Worm (Caenorhabditis elegans) whole organism, midembryonic: ENCODE measurements around the gene C02G6.2.

Experiments
- T22C8.4 ChIP-seq: fragments of 200-800 bp; sonication (Bioruptor generic); IDR thresholded peaks from 2 replicates; pipeline ENCODE4 v1.3.6; 2022; ENCODE audit warnings: missing genetic modification characterization, missing compliant biosample characterization
- cog-1 ChIP-seq: sonication (generic microtip); optimal IDR thresholded peaks from 2 replicates; lab custom pipeline; 2016; ENCODE audit warnings: missing genetic modification characterization, missing compliant biosample characterization
- flt-1 ChIP-seq: fragments of 200-800 bp; sonication (Bioruptor generic); IDR thresholded peaks from 2 replicates; pipeline ENCODE4 v1.3.6; 2022; ENCODE audit warnings: missing genetic modification characterization, missing compliant biosample characterization
- klf-2 ChIP-seq: fragments of 200-800 bp; sonication (Bioruptor generic); conservative IDR thresholded peaks from 2 replicates; pipeline ENCODE4 v1.3.6; 2022; ENCODE audit warnings: missing genetic modification reagents, missing genetic modification characterization, missing compliant biosample characterization
- med-1 ChIP-seq: sonication (generic microtip); optimal IDR thresholded peaks from 2 replicates; lab custom pipeline; 2017; ENCODE audit warnings: missing genetic modification characterization, mild to moderate bottlenecking, missing compliant biosample characterization, antibody characterized with exemption, missing genetic modification reagents; ENCODE audit not compliant: insufficient read depth
- ref-1 ChIP-seq: fragments of 200-800 bp; sonication (Bioruptor generic); conservative IDR thresholded peaks from 2 replicates; pipeline ENCODE4 v1.3.6; 2022; ENCODE audit warnings: missing genetic modification reagents, missing genetic modification characterization, missing compliant biosample characterization
- tab-1 ChIP-seq: fragments of 200-800 bp; sonication (Bioruptor generic); IDR thresholded peaks from 2 replicates; pipeline ENCODE4 v1.3.6; 2022; ENCODE audit warnings: missing genetic modification characterization, missing compliant biosample characterization
- ztf-23 ChIP-seq: fragments of 200-800 bp; sonication (Bioruptor generic); IDR thresholded peaks from 2 replicates; pipeline ENCODE4 v1.3.6; 2022; ENCODE audit warnings: missing genetic modification reagents, missing genetic modification characterization, missing compliant biosample characterization
- ztf-29 ChIP-seq: fragments of 200-800 bp; sonication (Bioruptor generic); IDR thresholded peaks from 2 replicates; pipeline ENCODE4 v1.3.6; 2022; ENCODE audit warnings: missing genetic modification reagents, missing genetic modification characterization, missing compliant biosample characterization

The C02G6.2 gene

ce11 chrV:5871759-5872158 lies at the start of gene C02G6.2:
TSS of gene C02G6.2 (plus strand) at chrV:5872059.
- TF ChIP-seq tab-1 (GFP tag; lab: Robert Waterston, UW) (no peak), med-1 (no peak), ref-1 (no peak), cog-1 (tag; lab: Kevin White, UChicago) (no peak), T22C8.4 (no peak), klf-2 (GFP tag; lab: Robert Waterston, UW) (no peak), ztf-23 (GFP tag; lab: Robert Waterston, UW) (no peak), ztf-29 (no peak), flt-1 (no peak)

- no peak for TF ChIP-seq klf-2 (GFP tag; lab: Robert Waterston, UW)
- TF ChIP-seq ref-1, result no peak
- no peak for TF ChIP-seq tab-1 (GFP tag; lab: Robert Waterston, UW)
- no peak for TF ChIP-seq cog-1 (tag; lab: Kevin White, UChicago)
- TF ChIP-seq ztf-29, result no peak
- no peak for TF ChIP-seq med-1
- TF ChIP-seq T22C8.4, result no peak
- TF ChIP-seq flt-1, result no peak
Observed at ce11 chrV:5822968-5823367, 48.9 kb upstream of the C02G6.2 start.

- TF ChIP-seq flt-1, result no peak
- no peak for TF ChIP-seq klf-2 (GFP tag; lab: Robert Waterston, UW)
- TF ChIP-seq T22C8.4, result no peak
- no peak for TF ChIP-seq cog-1 (tag; lab: Kevin White, UChicago)
- no peak for TF ChIP-seq tab-1 (GFP tag; lab: Robert Waterston, UW)
- no peak for TF ChIP-seq ztf-29
- no peak for TF ChIP-seq ztf-23 (GFP tag; lab: Robert Waterston, UW)
- TF ChIP-seq ref-1, result no peak
- TF ChIP-seq med-1, result no peak
Observed at ce11 chrV:5825478-5825877, 46.4 kb upstream of the C02G6.2 start.

- TF ChIP-seq ref-1 (no peak), ztf-29 (no peak), tab-1 (GFP tag; lab: Robert Waterston, UW) (no peak)
Observed at ce11 chrV:5826592-5826991, 45.3 kb upstream of the C02G6.2 start, which contains the start of gene let-418. TSS of gene let-418 (plus strand) at chrV:5826833.

ce11 chrV:5831253-5831652 lies 40.6 kb upstream of the C02G6.2 start:
- TF ChIP-seq ztf-23 (GFP tag; lab: Robert Waterston, UW), result no peak
- no peak for TF ChIP-seq ref-1
- no peak for TF ChIP-seq T22C8.4
- TF ChIP-seq klf-2 (GFP tag; lab: Robert Waterston, UW), result no peak
- TF ChIP-seq flt-1, result no peak
- no peak for TF ChIP-seq tab-1 (GFP tag; lab: Robert Waterston, UW)
- no peak for TF ChIP-seq ztf-29
- TF ChIP-seq cog-1 (tag; lab: Kevin White, UChicago), result no peak
- TF ChIP-seq med-1, result no peak

- TF ChIP-seq tab-1 (GFP tag; lab: Robert Waterston, UW) (no peak), ztf-23 (GFP tag; lab: Robert Waterston, UW) (no peak), med-1 (no peak), flt-1 (no peak), klf-2 (GFP tag; lab: Robert Waterston, UW) (no peak), T22C8.4 (no peak), ref-1 (no peak), cog-1 (tag; lab: Kevin White, UChicago) (no peak), ztf-29 (no peak)
Observed at ce11 chrV:5832799-5833198, 39.1 kb upstream of the C02G6.2 start.

ce11 chrV:5833531-5833930 lies 38.3 kb upstream of the C02G6.2 start, which contains the start of gene srh-76:
TSS of gene srh-76 (plus strand) at chrV:5833831.
- TF ChIP-seq ref-1, result no peak
- TF ChIP-seq tab-1 (GFP tag; lab: Robert Waterston, UW), result no peak
- no peak for TF ChIP-seq med-1
- TF ChIP-seq ztf-29, result no peak
- no peak for TF ChIP-seq flt-1
- no peak for TF ChIP-seq cog-1 (tag; lab: Kevin White, UChicago)
- no peak for TF ChIP-seq klf-2 (GFP tag; lab: Robert Waterston, UW)

ce11 chrV:5835397-5835796 lies 36.5 kb upstream of the C02G6.2 start:
- TF ChIP-seq klf-2 (GFP tag; lab: Robert Waterston, UW) (no peak), ref-1 (no peak), med-1 (no peak), T22C8.4 (no peak), ztf-23 (GFP tag; lab: Robert Waterston, UW) (no peak), tab-1 (GFP tag; lab: Robert Waterston, UW) (no peak), flt-1 (no peak), ztf-29 (no peak), cog-1 (tag; lab: Kevin White, UChicago) (no peak)

- TF ChIP-seq klf-2 (GFP tag; lab: Robert Waterston, UW) (no peak), tab-1 (GFP tag; lab: Robert Waterston, UW) (0 out of 2 replicates have a peak, but pooled peaks have one; percentile 17), ztf-29 (no peak)
Observed at ce11 chrV:5835979-5836615, 35.8 kb upstream of the C02G6.2 start.

ce11 chrV:5836616-5836982 lies 35.3 kb upstream of the C02G6.2 start, which contains the start of gene col-140:
TSS of gene col-140 (minus strand) at chrV:5836834.
- no peak for TF ChIP-seq T22C8.4

- no peak for TF ChIP-seq flt-1
- no peak for TF ChIP-seq klf-2 (GFP tag; lab: Robert Waterston, UW)
- no peak for TF ChIP-seq ztf-29
- no peak for TF ChIP-seq ref-1
- no peak for TF ChIP-seq cog-1 (tag; lab: Kevin White, UChicago)
- TF ChIP-seq med-1, result no peak
- TF ChIP-seq tab-1 (GFP tag; lab: Robert Waterston, UW), result no peak
- TF ChIP-seq T22C8.4, result no peak
- no peak for TF ChIP-seq ztf-23 (GFP tag; lab: Robert Waterston, UW)
Observed at ce11 chrV:5838576-5839366, 33.1 kb upstream of the C02G6.2 start, which contains the start of gene F26F12.2. TSS of gene F26F12.2 (minus strand) at chrV:5838613.
